Fruit fly (Drosophila melanogaster): Measurements from ENCODE around the gene CG2991.

Gene CG2991

dm6 chr2L:2830341-2830800 lies 26.6 kb upstream of the CG2991 start (continued):
- TF ChIP-seq unc-4 (GFP tag; IDR thresholded peaks at IDR 0.05; ENCODE audit: partially characterized antibody) (no peak), fd3F (GFP tag; optimal IDR thresholded peaks at IDR 0.05) (peak; percentile 73), D (optimal IDR thresholded peaks at IDR 0.05) (no peak), D (GFP tag; optimal IDR thresholded peaks at IDR 0.05) (peak; percentile 93), scrt (GFP tag; optimal IDR thresholded peaks at IDR 0.05) (peak; percentile 78), CG8388 (GFP tag; optimal IDR thresholded peaks at IDR 0.05) (peak; percentile 87), CG10321 (GFP tag; IDR thresholded peaks at IDR 0.05) (peak; percentile 31; the same call in 1 of the 2 replicates), CG6813 (GFP tag; optimal IDR thresholded peaks at IDR 0.05) (peak; percentile 86), mld (GFP tag; IDR thresholded peaks at IDR 0.05; ENCODE audit: partially characterized antibody) (no peak), CG8478 (optimal IDR thresholded peaks at IDR 0.05) (no peak), sens-2 (GFP tag; IDR thresholded peaks at IDR 0.05) (no peak; the same call in 1 of the 2 replicates), p53 (GFP tag; optimal IDR thresholded peaks at IDR 0.05) (no peak), CTCF (GFP tag; optimal IDR thresholded peaks at IDR 0.05) (peak; percentile 45), CG17802 (tag; optimal IDR thresholded peaks at IDR 0.05) (peak; percentile 27), exex (tag; optimal IDR thresholded peaks at IDR 0.05) (peak; percentile 50), CG15073 (GFP tag; optimal IDR thresholded peaks at IDR 0.05) (no peak), so (GFP tag; IDR thresholded peaks at IDR 0.05) (peak; percentile 82), cg (GFP tag; optimal IDR thresholded peaks at IDR 0.05) (no peak), repo (GFP tag; optimal IDR thresholded peaks at IDR 0.05) (peak; percentile 22), CG9797 (GFP tag; optimal IDR thresholded peaks at IDR 0.05) (peak; percentile 32), ci (GFP tag; IDR thresholded peaks at IDR 0.05) (peak; percentile 76), Dek (tag; optimal IDR thresholded peaks at IDR 0.05) (peak; percentile 76), dimm (GFP tag; IDR thresholded peaks at IDR 0.05) (no peak), hth (optimal IDR thresholded peaks at IDR 0.05) (no peak), CG8944 (GFP tag; optimal IDR thresholded peaks at IDR 0.05) (no peak), hb (GFP tag; IDR thresholded peaks at IDR 0.05; ENCODE audit: partially characterized antibody) (no peak), CkIIα-i1 (GFP tag; IDR thresholded peaks at IDR 0.05) (no peak), CG4707 (GFP tag; optimal IDR thresholded peaks at IDR 0.05) (peak; percentile 57), ERR (GFP tag; optimal IDR thresholded peaks at IDR 0.05) (no peak), kni (GFP tag; optimal IDR thresholded peaks at IDR 0.05) (peak; percentile 82), Doc2 (GFP tag; IDR thresholded peaks at IDR 0.05) (no peak), CG3407 (GFP tag; optimal IDR thresholded peaks at IDR 0.05) (peak; percentile 81), CG4730 (GFP tag; IDR thresholded peaks at IDR 0.05) (peak; percentile 57; the same call in 1 of the 2 replicates), CG16863 (GFP tag; optimal IDR thresholded peaks at IDR 0.05) (peak; percentile 30), caup (GFP tag; optimal IDR thresholded peaks at IDR 0.05; ENCODE audit: severe bottlenecking) (peak; percentile 88), HmgZ (tag; optimal IDR thresholded peaks at IDR 0.05) (peak; percentile 51), C15 (GFP tag; IDR thresholded peaks at IDR 0.05) (peak; percentile 62; the same call in 1 of the 3 replicates), HLH54F (GFP tag; optimal IDR thresholded peaks at IDR 0.05) (peak; percentile 50), Awh (GFP tag; IDR thresholded peaks at IDR 0.05) (peak; percentile 32; the same call in 1 of the 2 replicates), Xbp1 (GFP tag; optimal IDR thresholded peaks at IDR 0.05) (peak; percentile 87), Spps (tag; optimal IDR thresholded peaks at IDR 0.05) (peak; percentile 90), Gug (GFP tag; IDR thresholded peaks at IDR 0.05) (peak; percentile 46; the same call in 2 of the 4 replicates), cas (GFP tag; IDR thresholded peaks at IDR 0.05) (0 out of 2 replicates have a peak, but pooled peaks have one; percentile 10), CG12769 (tag; optimal IDR thresholded peaks at IDR 0.05) (peak; percentile 70), CG17568 (GFP tag; optimal IDR thresholded peaks at IDR 0.05) (peak; percentile 83), CG11398 (GFP tag; optimal IDR thresholded peaks at IDR 0.05) (no peak), ttk (GFP tag; IDR thresholded peaks at IDR 0.05) (peak; percentile 57; the same call in 1 of the 2 replicates), CG10431 (GFP tag; optimal IDR thresholded peaks at IDR 0.05) (peak; percentile 72), unpg (GFP tag; optimal IDR thresholded peaks at IDR 0.05) (peak; percentile 88), CG12659 (GFP tag; optimal IDR thresholded peaks at IDR 0.05) (peak; percentile 94), CG11085 (GFP tag; IDR thresholded peaks at IDR 0.05) (peak; percentile 41; the same call in 1 of the 2 replicates)

Data from whole organism, embryonic.